Worm (Caenorhabditis elegans) whole organism, late embryonic: ENCODE results near the gene R05F9.11.

Source experiments
- ceh-34 ChIP-seq: sonication (generic microtip); optimal IDR thresholded peaks from 2 replicates; lab custom pipeline; 2016; ENCODE audit warnings: mild to moderate bottlenecking, missing genetic modification characterization, missing compliant biosample characterization
- dmd-4 ChIP-seq: sonication (generic microtip); optimal IDR thresholded peaks from 2 replicates; lab custom pipeline; 2016; ENCODE audit warnings: borderline replicate concordance, missing genetic modification characterization, missing compliant biosample characterization
- lin-11 ChIP-seq: fragments of 200-800 bp; sonication (Bioruptor generic); optimal IDR thresholded peaks from 2 replicates; lab custom pipeline; 2018; ENCODE audit warnings: mild to moderate bottlenecking, missing genetic modification characterization, missing compliant biosample characterization
- mec-3 ChIP-seq: sonication (generic microtip); optimal IDR thresholded peaks from 2 replicates; lab custom pipeline; 2016; ENCODE audit warnings: borderline replicate concordance, missing genetic modification characterization, missing compliant biosample characterization
- pat-9 ChIP-seq: fragments of 200-800 bp; sonication (Bioruptor generic); optimal IDR thresholded peaks from 2 replicates; lab custom pipeline; 2018; ENCODE audit warnings: mild to moderate bottlenecking, missing genetic modification characterization, moderate library complexity, missing compliant biosample characterization
- pax-1 ChIP-seq: fragments of 150-350 bp; optimal IDR thresholded peaks from 2 replicates; lab custom pipeline; 2014; ENCODE audit warnings: missing biosample characterization, missing genetic modification characterization
- pqm-1 ChIP-seq: sonication (generic microtip); optimal IDR thresholded peaks from 2 replicates; lab custom pipeline; 2016; ENCODE audit warnings: missing genetic modification characterization, missing compliant biosample characterization
- pros-1 ChIP-seq: fragments of 150-350 bp; optimal IDR thresholded peaks from 2 replicates; lab custom pipeline; 2014; ENCODE audit warnings: missing biosample characterization, missing genetic modification reagents, missing genetic modification characterization
- ztf-16 ChIP-seq: sonication (generic microtip); optimal IDR thresholded peaks from 2 replicates; lab custom pipeline; 2017; ENCODE audit warnings: missing genetic modification characterization, missing compliant biosample characterization

ce11 chrII:4874335-4874861 lies 39.6 kb downstream of the R05F9.11 start, which contains the start of gene F11G11.15:
- TF ChIP-seq lin-11 (tag; lab: Kevin White, UChicago): no peak
- TF ChIP-seq ztf-16 (tag; lab: Kevin White, UChicago): no peak
- no peak for TF ChIP-seq ceh-34
- no peak for TF ChIP-seq pqm-1 (tag; lab: Kevin White, UChicago)
- no peak for TF ChIP-seq pat-9 (tag; lab: Kevin White, UChicago)
- no peak for TF ChIP-seq mec-3 (tag; lab: Kevin White, UChicago)
- TF ChIP-seq pax-1 (tag; lab: Kevin White, UChicago): no peak
- TF ChIP-seq pros-1 (tag; lab: Kevin White, UChicago): no peak
- TF ChIP-seq dmd-4: no peak
